Fruit fly (Drosophila melanogaster) whole organism, embryonic: ENCODE results near the gene Ntf-2r.
A peak's percentile ranks its signal among the peaks of the same experiment; 100 is the strongest.

Experiments
- Ada2b ChIP-seq: fragments of 200-800 bp; sonication (Bioruptor generic); IDR thresholded peaks from 2 replicates; pipeline ENCODE4 v1.3.6; 2022; ENCODE audit warnings: missing biosample characterization, missing genetic modification characterization
- Atf3 ChIP-seq: fragments of 200-800 bp; sonication (Bioruptor generic); optimal IDR thresholded peaks from 3 replicates; lab custom pipeline; 2016; ENCODE audit warnings: missing biosample characterization, missing genetic modification characterization
- Bgb ChIP-seq: fragments of 200-800 bp; sonication (Bioruptor generic); IDR thresholded peaks from 2 replicates; pipeline ENCODE4 v1.3.6; 2022; ENCODE audit warnings: missing biosample characterization, missing genetic modification characterization; ENCODE audit not compliant: partially characterized antibody
- CG11696 ChIP-seq: fragments of 200-800 bp; sonication (Bioruptor generic); IDR thresholded peaks from 2 replicates; pipeline ENCODE4 v1.3.6; 2022; ENCODE audit warnings: missing biosample characterization, missing genetic modification characterization
- CG13296 ChIP-seq: fragments of 200-800 bp; sonication (Bioruptor generic); optimal IDR thresholded peaks from 3 replicates; lab custom pipeline; 2018; ENCODE audit warnings: missing biosample characterization, mild to moderate bottlenecking, missing genetic modification characterization
- CG13894 ChIP-seq: fragments of 200-800 bp; sonication (Bioruptor generic); optimal IDR thresholded peaks from 3 replicates; lab custom pipeline; 2018; ENCODE audit warnings: missing biosample characterization, mild to moderate bottlenecking, missing genetic modification characterization, moderate library complexity
- CG17328 ChIP-seq: fragments of 200-800 bp; sonication (Bioruptor generic); IDR thresholded peaks from 2 replicates; pipeline ENCODE4 v1.3.6; 2022; ENCODE audit warnings: missing biosample characterization, missing genetic modification characterization
- CG17802 ChIP-seq: fragments of 200-800 bp; sonication (Bioruptor generic); optimal IDR thresholded peaks from 2 replicates; lab custom pipeline; 2018; ENCODE audit warnings: missing biosample characterization, mild to moderate bottlenecking, missing genetic modification characterization, moderate library complexity
- CG2199 ChIP-seq: fragments of 200-800 bp; sonication (Bioruptor generic); IDR thresholded peaks from 3 replicates; pipeline ENCODE4 v1.3.6; 2022; ENCODE audit warnings: missing biosample characterization, missing genetic modification characterization
- CG2678 ChIP-seq: fragments of 200-800 bp; sonication (Bioruptor generic); optimal IDR thresholded peaks from 3 replicates; lab custom pipeline; 2019; ENCODE audit warnings: missing biosample characterization, mild to moderate bottlenecking, missing genetic modification characterization, moderate library complexity
- CG31441 ChIP-seq: fragments of 200-800 bp; sonication (Bioruptor generic); IDR thresholded peaks from 2 replicates; pipeline ENCODE4 v1.3.6; 2022; ENCODE audit warnings: missing biosample characterization, missing genetic modification characterization
- CG34376 ChIP-seq: fragments of 200-800 bp; sonication (Bioruptor generic); optimal IDR thresholded peaks from 2 replicates; lab custom pipeline; 2018; ENCODE audit warnings: missing biosample characterization, mild to moderate bottlenecking, missing genetic modification characterization
- CG5245 ChIP-seq: fragments of 200-800 bp; sonication (Bioruptor generic); optimal IDR thresholded peaks from 3 replicates; lab custom pipeline; 2016; ENCODE audit warnings: missing biosample characterization, missing genetic modification characterization
- CG6175 ChIP-seq: fragments of 200-800 bp; sonication (Bioruptor generic); IDR thresholded peaks from 3 replicates; pipeline ENCODE4 v1.3.6; 2022; ENCODE audit warnings: missing biosample characterization, missing genetic modification characterization
- CG8388 ChIP-seq: fragments of 200-800 bp; sonication (Bioruptor generic); optimal IDR thresholded peaks from 2 replicates; lab custom pipeline; 2019; ENCODE audit warnings: missing biosample characterization, mild to moderate bottlenecking, missing genetic modification characterization, moderate library complexity
- E2f1 ChIP-seq: fragments of 200-800 bp; sonication (Bioruptor generic); IDR thresholded peaks from 2 replicates; pipeline ENCODE4 v1.3.6; 2022; ENCODE audit warnings: missing biosample characterization, missing genetic modification characterization
- HLH54F ChIP-seq: fragments of 200-800 bp; sonication (Bioruptor generic); optimal IDR thresholded peaks from 3 replicates; lab custom pipeline; 2016; ENCODE audit warnings: missing biosample characterization, missing genetic modification characterization
- Hr51 ChIP-seq, 2 experiments: fragments of 200-800 bp; sonication (Bioruptor generic); optimal IDR thresholded peaks; 2 replicates in 1 of 2; 3 replicates in 1 of 2; lab custom pipeline; 2016 to 2018; ENCODE audit warnings: missing biosample characterization in 2 of 2, missing genetic modification characterization in 2 of 2, mild to moderate bottlenecking in 1 of 2, moderate library complexity in 1 of 2
- Jarid2 ChIP-seq: fragments of 200-800 bp; sonication (Bioruptor generic); optimal IDR thresholded peaks from 3 replicates; lab custom pipeline; 2017; ENCODE audit warnings: mild to moderate bottlenecking, missing biosample characterization, missing genetic modification reagents, missing genetic modification characterization
- MBD-R2 ChIP-seq: fragments of 200-800 bp; sonication (Bioruptor generic); IDR thresholded peaks from 2 replicates; pipeline ENCODE4 v1.3.6; 2022; ENCODE audit warnings: missing biosample characterization, missing genetic modification characterization
- Mad ChIP-seq: fragments of 200-800 bp; sonication (Bioruptor generic); optimal IDR thresholded peaks from 2 replicates; lab custom pipeline; 2016; ENCODE audit warnings: missing biosample characterization, missing genetic modification characterization
- Max ChIP-seq: fragments of 200-800 bp; sonication (Bioruptor generic); optimal IDR thresholded peaks from 2 replicates; lab custom pipeline; 2016; ENCODE audit warnings: missing biosample characterization, mild to moderate bottlenecking, missing genetic modification characterization
- Ravus ChIP-seq: fragments of 200-800 bp; sonication (Bioruptor generic); IDR thresholded peaks from 2 replicates; pipeline ENCODE4 v1.3.6; 2022; ENCODE audit warnings: missing biosample characterization, missing genetic modification characterization
- Sox100B ChIP-seq: fragments of 200-800 bp; sonication (Bioruptor generic); optimal IDR thresholded peaks from 3 replicates; lab custom pipeline; 2018; ENCODE audit warnings: missing biosample characterization, mild to moderate bottlenecking, missing genetic modification characterization
- az2 ChIP-seq: fragments of 200-800 bp; sonication (Bioruptor generic); optimal IDR thresholded peaks from 3 replicates; lab custom pipeline; 2016; ENCODE audit warnings: missing biosample characterization, missing genetic modification characterization
- chif ChIP-seq, 2 experiments: fragments of 200-800 bp; sonication (Bioruptor generic); optimal IDR thresholded peaks; 3 replicates each; lab custom pipeline; 2016; ENCODE audit warnings: missing biosample characterization in 2 of 2, missing genetic modification characterization in 2 of 2
- ci ChIP-seq: fragments of 200-800 bp; sonication (Bioruptor generic); IDR thresholded peaks from 3 replicates; pipeline ENCODE4 v1.3.6; 2022; ENCODE audit warnings: missing biosample characterization, missing genetic modification characterization
- crol ChIP-seq: fragments of 200-800 bp; sonication (Bioruptor generic); IDR thresholded peaks from 2 replicates; pipeline ENCODE4 v1.3.6; 2022; ENCODE audit warnings: missing biosample characterization, missing genetic modification characterization
- cwo ChIP-seq: fragments of 200-800 bp; sonication (Bioruptor generic); optimal IDR thresholded peaks from 3 replicates; lab custom pipeline; 2017; ENCODE audit warnings: missing biosample characterization, missing genetic modification characterization, mild to moderate bottlenecking, moderate library complexity, missing genetic modification reagents
- dan ChIP-seq: fragments of 200-800 bp; sonication (Bioruptor generic); IDR thresholded peaks from 2 replicates; pipeline ENCODE4 v1.3.6; 2022; ENCODE audit warnings: missing biosample characterization, missing genetic modification characterization
- danr ChIP-seq: fragments of 200-800 bp; sonication (Bioruptor generic); IDR thresholded peaks from 2 replicates; pipeline ENCODE4 v1.3.6; 2022; ENCODE audit warnings: missing biosample characterization, missing genetic modification characterization
- dm ChIP-seq: fragments of 200-800 bp; sonication (Bioruptor generic); optimal IDR thresholded peaks from 3 replicates; lab custom pipeline; 2016; ENCODE audit warnings: missing biosample characterization, missing genetic modification characterization
- eve ChIP-seq, 2 experiments: fragments of >200 bp; optimal IDR thresholded peaks; 2 replicates each; lab custom pipeline; 2017; ENCODE audit warnings: missing biosample characterization in 2 of 2, missing genetic modification characterization in 2 of 2
- ewg ChIP-seq: fragments of 200-800 bp; sonication (Bioruptor generic); optimal IDR thresholded peaks from 3 replicates; lab custom pipeline; 2017; ENCODE audit warnings: mild to moderate bottlenecking, missing biosample characterization, missing genetic modification reagents, missing genetic modification characterization
- gce ChIP-seq: fragments of 200-800 bp; sonication (Bioruptor generic); IDR thresholded peaks from 3 replicates; pipeline ENCODE4 v1.3.6; 2022; ENCODE audit warnings: missing biosample characterization, missing genetic modification characterization
- jing ChIP-seq: fragments of 200-800 bp; sonication (Bioruptor generic); optimal IDR thresholded peaks from 2 replicates; lab custom pipeline; 2018; ENCODE audit warnings: missing biosample characterization, mild to moderate bottlenecking, missing genetic modification characterization
- jumu ChIP-seq: fragments of 200-800 bp; sonication (Bioruptor generic); optimal IDR thresholded peaks from 3 replicates; lab custom pipeline; 2016; ENCODE audit warnings: missing biosample characterization, missing genetic modification characterization
- kah ChIP-seq: fragments of 200-800 bp; sonication (Bioruptor generic); optimal IDR thresholded peaks from 2 replicates; lab custom pipeline; 2018; ENCODE audit warnings: missing biosample characterization, mild to moderate bottlenecking, missing genetic modification characterization
- mam ChIP-seq: fragments of 200-800 bp; sonication (Bioruptor generic); optimal IDR thresholded peaks from 3 replicates; lab custom pipeline; 2016; ENCODE audit warnings: missing biosample characterization, missing genetic modification characterization
- mld ChIP-seq: fragments of 200-800 bp; sonication (Bioruptor generic); IDR thresholded peaks from 3 replicates; pipeline ENCODE4 v1.3.6; 2022; ENCODE audit warnings: missing biosample characterization, missing genetic modification characterization; ENCODE audit not compliant: partially characterized antibody
- oc ChIP-seq: fragments of 200-800 bp; sonication (Bioruptor generic); optimal IDR thresholded peaks from 2 replicates; lab custom pipeline; 2018; ENCODE audit warnings: missing biosample characterization, mild to moderate bottlenecking, missing genetic modification characterization, moderate library complexity
- peb ChIP-seq: fragments of 200-800 bp; sonication (Bioruptor generic); IDR thresholded peaks from 2 replicates; pipeline ENCODE4 v1.3.6; 2022; ENCODE audit warnings: missing biosample characterization, missing genetic modification characterization
- pita ChIP-seq: fragments of 200-800 bp; sonication (Bioruptor generic); optimal IDR thresholded peaks from 2 replicates; lab custom pipeline; 2017; ENCODE audit warnings: missing biosample characterization, mild to moderate bottlenecking, missing genetic modification characterization
- ranshi ChIP-seq: fragments of 200-800 bp; sonication (Bioruptor generic); IDR thresholded peaks from 2 replicates; pipeline ENCODE4 v1.3.6; 2022; ENCODE audit warnings: missing biosample characterization, missing genetic modification characterization
- rib ChIP-seq: fragments of 200-800 bp; sonication (Bioruptor generic); IDR thresholded peaks from 2 replicates; pipeline ENCODE4 v1.3.6; 2022; ENCODE audit warnings: missing biosample characterization, missing genetic modification characterization
- scrt ChIP-seq: fragments of 200-800 bp; sonication (Bioruptor generic); optimal IDR thresholded peaks from 2 replicates; lab custom pipeline; 2018; ENCODE audit warnings: missing biosample characterization, mild to moderate bottlenecking, missing genetic modification characterization, moderate library complexity
- sens ChIP-seq: fragments of 200-800 bp; sonication (Bioruptor generic); peaks from one replicate; lab custom pipeline; 2016; ENCODE audit warnings: missing biosample characterization, missing genetic modification characterization
- tap ChIP-seq: fragments of 200-800 bp; optimal IDR thresholded peaks from 3 replicates; lab custom pipeline; 2019; ENCODE audit warnings: missing biosample characterization, mild to moderate bottlenecking, missing genetic modification characterization, moderate library complexity
- trh ChIP-seq: fragments of 200-800 bp; sonication (Bioruptor generic); optimal IDR thresholded peaks from 2 replicates; lab custom pipeline; 2016; ENCODE audit warnings: missing biosample characterization, missing genetic modification characterization
- twi ChIP-seq: fragments of 200-800 bp; optimal IDR thresholded peaks from 2 replicates; lab custom pipeline; 2019; ENCODE audit warnings: missing biosample characterization, mild to moderate bottlenecking, missing genetic modification characterization, moderate library complexity
- vvl ChIP-seq: fragments of 200-800 bp; sonication (Bioruptor generic); IDR thresholded peaks from 2 replicates; pipeline ENCODE4 v1.3.6; 2022; ENCODE audit warnings: missing biosample characterization, missing genetic modification characterization
- z ChIP-seq: fragments of 200-800 bp; sonication (Bioruptor generic); IDR thresholded peaks from 3 replicates; pipeline ENCODE4 v1.3.6; 2022; ENCODE audit warnings: missing biosample characterization, missing genetic modification characterization

Gene Ntf-2r

DNA sequence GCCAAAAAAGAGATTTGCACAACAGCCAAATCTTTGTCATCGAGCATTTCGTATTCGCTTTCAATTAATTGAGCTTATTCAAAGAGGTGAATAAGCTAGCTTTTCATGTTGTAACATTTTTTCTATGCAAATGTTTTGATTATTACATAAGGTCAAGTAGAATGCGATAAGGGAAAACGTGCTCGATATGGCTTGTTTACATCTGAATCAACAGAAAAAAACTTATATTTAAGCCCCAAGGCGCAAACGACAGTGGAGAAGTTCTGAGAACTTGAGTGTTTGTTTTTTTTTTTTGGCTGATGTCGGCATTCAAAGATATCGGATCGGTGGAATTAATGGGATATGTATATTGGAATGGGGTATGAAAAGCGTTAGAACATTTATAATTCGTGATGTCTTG, 28.5 kb downstream of the Ntf-2r start (continued):
- TF ChIP-seq Atf3 (GFP tag; lab: Kevin White, UChicago) (no peak), tap (tag; lab: Kevin White, UChicago) (no peak), CG5245 (GFP tag; lab: Kevin White, UChicago) (no peak), CG17328 (no peak), peb (no peak), Ravus (GFP tag; lab: Robert Waterston, UW) (no peak), dm (GFP tag; lab: Kevin White, UChicago) (no peak), E2f1 (GFP tag; lab: Robert Waterston, UW) (no peak), sens (GFP tag; lab: Kevin White, UChicago) (peak; percentile 76), rib (GFP tag; lab: Robert Waterston, UW) (no peak), cwo (peak; percentile 15), HLH54F (no peak), MBD-R2 (GFP tag; lab: Robert Waterston, UW) (no peak), eve (GFP tag; optimal IDR thresholded peaks at IDR 0.05; lab: Kevin White, UChicago) (peak in 1 of 2 experiments; percentile 45), CG17802 (tag; lab: Kevin White, UChicago) (no peak), Max (no peak), Ada2b (GFP tag; lab: Robert Waterston, UW) (no peak), CG6175 (GFP tag; lab: Robert Waterston, UW) (no peak), gce (GFP tag; lab: Robert Waterston, UW) (no peak), ranshi (GFP tag; lab: Robert Waterston, UW) (no peak), Mad (GFP tag; lab: Kevin White, UChicago) (no peak), az2 (GFP tag; lab: Kevin White, UChicago) (no peak), CG13894 (tag; lab: Kevin White, UChicago) (peak; percentile 78), vvl (GFP tag; lab: Robert Waterston, UW) (peak; percentile 67; the same call in 1 of the 2 replicates), danr (GFP tag; lab: Robert Waterston, UW) (no peak), dan (no peak), pita (GFP tag; lab: Kevin White, UChicago) (no peak), mam (GFP tag; lab: Kevin White, UChicago) (no peak), Sox100B (peak; percentile 6)

DNA sequence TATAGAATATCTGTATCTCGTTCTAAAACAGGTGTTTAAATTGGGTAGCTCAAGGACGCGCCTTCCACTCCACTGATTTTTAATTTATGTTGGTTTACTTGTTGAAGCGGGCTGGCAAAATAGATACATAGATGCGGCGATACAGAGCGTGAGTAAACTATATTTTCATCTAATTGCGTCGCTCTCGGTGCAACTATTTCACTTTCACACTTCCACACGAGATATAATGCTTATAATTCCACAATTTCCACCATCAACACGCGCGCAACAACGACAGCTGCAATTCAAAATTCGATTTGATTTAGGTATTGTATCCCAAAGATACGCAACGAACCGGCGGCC, 29.6 kb downstream of the Ntf-2r start:
- TF ChIP-seq CG31441 (GFP tag; lab: Robert Waterston, UW) (no peak), kah (GFP tag; lab: Kevin White, UChicago) (peak; percentile 3), CG13296 (no peak), ewg (no peak), ci (no peak), CG2678 (tag; lab: Kevin White, UChicago) (no peak), Hr51 (GFP tag; optimal IDR thresholded peaks at IDR 0.05; lab: Kevin White, UChicago) (no peak), Jarid2 (no peak), trh (no peak), Bgb (GFP tag; lab: Robert Waterston, UW) (peak; percentile 49; the same call in 1 of the 2 replicates), CG2199 (no peak), mld (0 out of 3 replicates have a peak, but pooled peaks have one; percentile 14), z (GFP tag; lab: Robert Waterston, UW) (no peak; the same call in 2 of the 3 replicates), MBD-R2 (GFP tag; lab: Robert Waterston, UW) (no peak), crol (GFP tag; lab: Robert Waterston, UW) (no peak), chif (GFP tag; optimal IDR thresholded peaks at IDR 0.05; lab: Kevin White, UChicago) (no peak), CG8388 (no peak), jing (GFP tag; lab: Kevin White, UChicago) (no peak), dm (GFP tag; lab: Kevin White, UChicago) (no peak), CG11696 (GFP tag; lab: Robert Waterston, UW) (no peak), jumu (GFP tag; lab: Kevin White, UChicago) (no peak), CG34376 (no peak), oc (tag; lab: Kevin White, UChicago) (peak; percentile 57), scrt (GFP tag; lab: Kevin White, UChicago) (peak; percentile 9), twi (tag; lab: Kevin White, UChicago) (no peak)
